Worm (Caenorhabditis elegans): ENCODE measurements around the gene K07H8.11.

DNA sequence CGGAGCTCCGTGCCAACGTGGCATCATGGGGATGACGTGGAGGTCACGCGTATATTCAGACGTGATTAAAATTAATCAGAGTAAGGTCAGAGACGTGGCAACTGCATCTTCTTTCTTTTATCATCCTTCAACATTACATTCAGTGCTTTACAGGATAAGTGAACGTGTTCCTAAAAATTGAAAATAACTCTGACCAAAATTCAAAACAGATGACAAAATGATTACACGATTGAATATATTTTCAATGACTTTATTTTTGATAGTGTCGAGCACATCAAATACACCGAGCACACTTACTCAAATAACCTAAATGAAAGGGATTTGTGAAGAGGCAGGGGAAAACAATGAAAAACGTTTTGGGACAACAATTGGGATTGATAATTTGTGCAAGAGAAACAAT lies 11.2 kb upstream of the K07H8.11 start, which contains the start of gene K07H8.9:
- TF ChIP-seq him-1 (tag; optimal IDR thresholded peaks at IDR 0.05) (no peak), dao-5 (tag; optimal IDR thresholded peaks at IDR 0.05) (no peak)

Measured in whole organism, L4/young adult.